Fruit fly (Drosophila melanogaster) whole organism, pupa: ENCODE results near the gene CG1582.
A peak's percentile ranks its signal among the peaks of the same experiment; 100 is the strongest.

Source experiments
- CG10348 ChIP-seq: fragments of 200-800 bp; sonication (Bioruptor generic); IDR thresholded peaks from 2 replicates; pipeline ENCODE4 v1.3.6; 2022; ENCODE audit warnings: missing biosample characterization, missing genetic modification characterization
- CG12605 ChIP-seq: fragments of 200-800 bp; sonication (Bioruptor generic); IDR thresholded peaks from 2 replicates; pipeline ENCODE4 v1.3.6; 2022; ENCODE audit warnings: missing biosample characterization, missing genetic modification characterization
- CG13204 ChIP-seq: fragments of 200-800 bp; sonication (Bioruptor generic); optimal IDR thresholded peaks from 2 replicates; lab custom pipeline; 2018; ENCODE audit warnings: missing biosample characterization, mild to moderate bottlenecking, missing genetic modification characterization, moderate library complexity
- CG14655 ChIP-seq: fragments of 200-800 bp; sonication (Bioruptor generic); optimal IDR thresholded peaks from 3 replicates; lab custom pipeline; 2017; ENCODE audit warnings: mild to moderate bottlenecking, missing biosample characterization, missing genetic modification reagents, missing genetic modification characterization
- CG15710 ChIP-seq: fragments of 200-800 bp; sonication (Bioruptor generic); optimal IDR thresholded peaks from 2 replicates; lab custom pipeline; 2018; ENCODE audit warnings: missing biosample characterization, mild to moderate bottlenecking, missing genetic modification characterization, moderate library complexity
- CG17806 ChIP-seq: fragments of 200-800 bp; sonication (Bioruptor generic); optimal IDR thresholded peaks from 2 replicates; lab custom pipeline; 2018; ENCODE audit warnings: missing biosample characterization, mild to moderate bottlenecking, missing genetic modification characterization, moderate library complexity
- CG32121 ChIP-seq: fragments of 200-800 bp; sonication (Bioruptor generic); IDR thresholded peaks from 2 replicates; pipeline ENCODE4 v1.3.6; 2022; ENCODE audit warnings: missing biosample characterization, missing genetic modification characterization
- CG34367 ChIP-seq: fragments of 200-800 bp; sonication (Bioruptor generic); optimal IDR thresholded peaks from 2 replicates; lab custom pipeline; 2018; ENCODE audit warnings: missing biosample characterization, mild to moderate bottlenecking, missing genetic modification characterization
- CG4496 ChIP-seq: fragments of 200-800 bp; sonication (Bioruptor generic); IDR thresholded peaks from 3 replicates; pipeline ENCODE4 v1.3.6; 2022; ENCODE audit warnings: missing biosample characterization, missing genetic modification characterization
- CG8159 ChIP-seq: fragments of 200-800 bp; sonication (Bioruptor generic); optimal IDR thresholded peaks from 3 replicates; lab custom pipeline; 2018; ENCODE audit warnings: missing biosample characterization, mild to moderate bottlenecking, missing genetic modification characterization, moderate library complexity
- CG8301 ChIP-seq: fragments of 200-800 bp; sonication (Bioruptor generic); optimal IDR thresholded peaks from 2 replicates; lab custom pipeline; 2018; ENCODE audit warnings: missing biosample characterization, mild to moderate bottlenecking, missing genetic modification characterization
- CG9948 ChIP-seq: fragments of 200-800 bp; sonication (Bioruptor generic); optimal IDR thresholded peaks from 2 replicates; lab custom pipeline; 2018; ENCODE audit warnings: missing biosample characterization, mild to moderate bottlenecking, missing genetic modification characterization, moderate library complexity
- D1 ChIP-seq: fragments of 200-800 bp; sonication (Bioruptor generic); optimal IDR thresholded peaks from 2 replicates; lab custom pipeline; 2018; ENCODE audit warnings: missing biosample characterization, mild to moderate bottlenecking, missing genetic modification characterization, moderate library complexity
- EcR ChIP-seq: fragments of 200-800 bp; sonication (Bioruptor generic); optimal IDR thresholded peaks from 3 replicates; lab custom pipeline; 2019; ENCODE audit warnings: missing biosample characterization, missing genetic modification characterization, mild to moderate bottlenecking, moderate library complexity, missing genetic modification reagents
- Ets98B ChIP-seq: fragments of 200-800 bp; sonication (Bioruptor generic); IDR thresholded peaks from 2 replicates; pipeline ENCODE4 v1.3.6; 2022; ENCODE audit warnings: missing biosample characterization, missing genetic modification characterization
- Pif1A ChIP-seq: fragments of 200-800 bp; sonication (Bioruptor generic); optimal IDR thresholded peaks from 3 replicates; lab custom pipeline; 2016; ENCODE audit warnings: missing biosample characterization, missing genetic modification characterization
- Pif1B ChIP-seq: fragments of 200-800 bp; sonication (Bioruptor generic); optimal IDR thresholded peaks from 3 replicates; lab custom pipeline; 2016; ENCODE audit warnings: missing biosample characterization, missing genetic modification characterization
- Snoo ChIP-seq: fragments of 200-800 bp; sonication (Bioruptor generic); optimal IDR thresholded peaks from 3 replicates; lab custom pipeline; 2017; ENCODE audit warnings: missing biosample characterization, mild to moderate bottlenecking, missing genetic modification characterization, inconsistent platforms
- fd96Ca ChIP-seq: fragments of 200-800 bp; sonication (Bioruptor generic); IDR thresholded peaks from 3 replicates; pipeline ENCODE4 v1.3.6; 2022; ENCODE audit warnings: missing biosample characterization, missing genetic modification characterization
- gl ChIP-seq: fragments of 200-800 bp; sonication (Bioruptor generic); optimal IDR thresholded peaks from 2 replicates; lab custom pipeline; 2018; ENCODE audit warnings: missing biosample characterization, mild to moderate bottlenecking, missing genetic modification characterization
- rn ChIP-seq: fragments of 200-800 bp; sonication (Bioruptor generic); IDR thresholded peaks from 2 replicates; pipeline ENCODE4 v1.3.6; 2022; ENCODE audit warnings: missing biosample characterization, missing genetic modification characterization

CG1582 gene

DNA sequence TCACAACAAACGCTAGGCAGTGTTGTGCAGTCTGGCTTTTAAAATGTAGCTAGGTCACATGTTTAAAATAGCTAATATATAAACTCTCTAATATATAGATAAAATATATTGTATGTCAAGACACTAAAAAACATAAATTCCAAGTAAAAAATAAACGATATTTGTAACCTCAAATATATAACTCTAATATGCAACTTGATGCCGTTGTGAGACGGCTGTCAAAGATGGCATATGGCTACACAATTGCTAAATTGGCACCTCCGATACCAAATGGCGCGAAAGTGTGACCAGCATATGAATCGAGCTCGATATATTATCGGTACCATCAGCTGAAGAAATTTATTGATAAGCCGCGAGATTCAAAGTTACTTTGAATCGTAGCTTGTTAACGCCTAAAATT is at the start of gene CG1582:
Gene CG1582 (minus strand): TSS at position 71 of the 400 bp plus-strand sequence.
- TF ChIP-seq CG15710 (tag; lab: Kevin White, UChicago) (peak; percentile 6), CG8159 (tag; lab: Kevin White, UChicago) (peak; percentile 11), fd96Ca (GFP tag; lab: Robert Waterston, UW) (no peak), Snoo (no peak)

DNA sequence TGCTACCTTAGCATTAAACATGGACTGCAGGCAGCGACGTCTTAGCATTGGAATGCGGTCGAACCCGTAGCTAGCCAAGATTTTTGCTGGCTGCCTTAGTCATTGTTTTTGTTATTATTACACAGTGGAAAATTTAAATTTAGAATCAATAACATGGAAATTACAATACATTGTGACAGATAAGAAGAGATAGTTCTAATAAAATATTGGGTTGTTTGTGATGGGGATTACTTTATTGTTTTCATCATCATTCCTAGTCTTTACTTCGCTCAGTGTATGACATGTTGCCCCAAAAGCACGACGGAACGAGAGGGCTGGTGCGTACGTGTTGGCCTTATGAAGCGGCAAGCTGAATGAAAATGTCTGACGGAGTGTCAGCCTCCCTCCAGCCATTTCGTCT is 37.5 kb upstream of the CG1582 start:
- TF ChIP-seq gl (tag; lab: Kevin White, UChicago), result peak; percentile 80
- TF ChIP-seq CG14655, result peak; percentile 82
- peak; percentile 83 for TF ChIP-seq CG13204 (GFP tag; lab: Kevin White, UChicago)
- peak; percentile 85 for TF ChIP-seq fd96Ca (GFP tag; lab: Robert Waterston, UW)
- TF ChIP-seq CG10348, result no peak
- TF ChIP-seq EcR (GFP tag; lab: Kevin White, UChicago), result peak; percentile 31
- peak; percentile 83 for TF ChIP-seq CG8301 (tag; lab: Kevin White, UChicago)
- TF ChIP-seq CG17806 (tag; lab: Kevin White, UChicago), result peak; percentile 89
- peak; percentile 23 for TF ChIP-seq D1 (tag; lab: Kevin White, UChicago)
- peak; percentile 90 for TF ChIP-seq Ets98B (GFP tag; lab: Robert Waterston, UW)
- TF ChIP-seq CG34367 (tag; lab: Kevin White, UChicago), result peak; percentile 89
- peak; percentile 88 for TF ChIP-seq CG8159 (tag; lab: Kevin White, UChicago)
- TF ChIP-seq rn (GFP tag; lab: Robert Waterston, UW), result peak; percentile 62; the same call in 1 of the 2 replicates
- peak; percentile 90 for TF ChIP-seq CG32121
- TF ChIP-seq Snoo, result peak; percentile 40
- TF ChIP-seq Pif1A (GFP tag; lab: Kevin White, UChicago), result peak; percentile 88
- peak; percentile 81 for TF ChIP-seq CG12605 (GFP tag; lab: Robert Waterston, UW)
- TF ChIP-seq Pif1B (GFP tag; lab: Kevin White, UChicago), result peak; percentile 78
- peak; percentile 86 for TF ChIP-seq CG9948 (tag; lab: Kevin White, UChicago)
- TF ChIP-seq CG15710 (tag; lab: Kevin White, UChicago), result peak; percentile 89
- peak; percentile 94 for TF ChIP-seq CG4496 (GFP tag; lab: Robert Waterston, UW)

dm6 chrX:10935587-10935986 is 36.5 kb upstream of the CG1582 start:
- TF ChIP-seq CG8301 (tag; lab: Kevin White, UChicago) (no peak), CG9948 (tag; lab: Kevin White, UChicago) (no peak), Pif1A (GFP tag; lab: Kevin White, UChicago) (no peak), Snoo (no peak), CG15710 (tag; lab: Kevin White, UChicago) (no peak), CG12605 (GFP tag; lab: Robert Waterston, UW) (no peak), CG17806 (tag; lab: Kevin White, UChicago) (no peak)

dm6 chrX:10933776-10934175 is 34.7 kb upstream of the CG1582 start:
- TF ChIP-seq CG12605 (GFP tag; lab: Robert Waterston, UW) (no peak), Pif1A (GFP tag; lab: Kevin White, UChicago) (peak; percentile 61), CG8159 (tag; lab: Kevin White, UChicago) (peak; percentile 14), gl (tag; lab: Kevin White, UChicago) (no peak), Snoo (no peak), CG13204 (GFP tag; lab: Kevin White, UChicago) (no peak), rn (GFP tag; lab: Robert Waterston, UW) (no peak), CG9948 (tag; lab: Kevin White, UChicago) (peak; percentile 26), CG32121 (peak; percentile 60; the same call in 1 of the 2 replicates), CG14655 (peak; percentile 53), CG17806 (tag; lab: Kevin White, UChicago) (peak; percentile 24), CG4496 (GFP tag; lab: Robert Waterston, UW) (no peak), EcR (GFP tag; lab: Kevin White, UChicago) (no peak), D1 (tag; lab: Kevin White, UChicago) (no peak), fd96Ca (GFP tag; lab: Robert Waterston, UW) (peak; percentile 44; the same call in 1 of the 3 replicates), CG10348 (no peak), CG15710 (tag; lab: Kevin White, UChicago) (no peak), CG34367 (tag; lab: Kevin White, UChicago) (peak; percentile 1), Pif1B (GFP tag; lab: Kevin White, UChicago) (no peak), CG8301 (tag; lab: Kevin White, UChicago) (peak; percentile 43), Ets98B (GFP tag; lab: Robert Waterston, UW) (0 out of 2 replicates have a peak, but pooled peaks have one; percentile 8)
- TF ChIP-seq, all 21 proteins: peak for 10

DNA sequence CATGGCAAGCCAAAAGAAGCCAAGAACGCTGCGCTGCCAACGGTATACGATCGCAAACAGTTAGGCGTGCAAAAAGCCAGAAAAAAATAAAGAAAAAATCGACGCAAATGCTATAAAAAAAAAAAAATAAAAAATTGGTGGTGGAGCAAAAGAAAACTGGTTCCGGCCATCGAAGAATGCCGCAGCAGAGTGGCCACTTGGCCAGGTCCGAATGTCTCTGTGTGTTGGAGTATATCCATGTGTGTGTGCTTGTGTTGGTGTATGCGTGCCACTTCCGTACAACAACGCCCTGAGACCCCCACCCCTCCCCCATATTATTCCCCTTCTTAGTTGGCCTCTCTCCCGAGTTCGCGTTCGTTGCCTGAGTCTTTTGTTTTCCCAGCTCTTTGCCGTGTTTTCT is 33.2 kb upstream of the CG1582 start:
- peak; percentile 35; the same call in 1 of the 2 replicates for TF ChIP-seq CG12605 (GFP tag; lab: Robert Waterston, UW)
- TF ChIP-seq CG8301 (tag; lab: Kevin White, UChicago), result no peak
- TF ChIP-seq CG8159 (tag; lab: Kevin White, UChicago), result no peak
- peak; percentile 61; the same call in 2 of the 3 replicates for TF ChIP-seq CG4496 (GFP tag; lab: Robert Waterston, UW)
- TF ChIP-seq CG17806 (tag; lab: Kevin White, UChicago), result no peak
- no peak for TF ChIP-seq D1 (tag; lab: Kevin White, UChicago)
- no peak for TF ChIP-seq rn (GFP tag; lab: Robert Waterston, UW)
- peak; percentile 50 for TF ChIP-seq gl (tag; lab: Kevin White, UChicago)
- TF ChIP-seq CG32121, result no peak
- no peak for TF ChIP-seq CG14655
- peak; percentile 1 for TF ChIP-seq Snoo
- peak; percentile 15 for TF ChIP-seq CG34367 (tag; lab: Kevin White, UChicago)
- TF ChIP-seq fd96Ca (GFP tag; lab: Robert Waterston, UW), result peak; percentile 25; the same call in 1 of the 3 replicates
- no peak for TF ChIP-seq Pif1B (GFP tag; lab: Kevin White, UChicago)
- TF ChIP-seq Ets98B (GFP tag; lab: Robert Waterston, UW), result peak; percentile 41; the same call in 1 of the 2 replicates
- no peak for TF ChIP-seq Pif1A (GFP tag; lab: Kevin White, UChicago)
- TF ChIP-seq EcR (GFP tag; lab: Kevin White, UChicago), result peak; percentile 83
- TF ChIP-seq CG15710 (tag; lab: Kevin White, UChicago), result peak; percentile 36
- no peak for TF ChIP-seq CG9948 (tag; lab: Kevin White, UChicago)
- peak; percentile 47 for TF ChIP-seq CG13204 (GFP tag; lab: Kevin White, UChicago)
- no peak for TF ChIP-seq CG10348
